Fruit fly (Drosophila melanogaster) whole organism: Measurements from ENCODE around the gene PGAP5.

Experiments
- CG8478 ChIP-seq: fragments of >200 bp; optimal IDR thresholded peaks from 2 replicates; lab custom pipeline; 2018; ENCODE audit warnings: inconsistent platforms
- pan ChIP-seq: fragments of >200 bp; optimal IDR thresholded peaks from 2 replicates; lab custom pipeline; 2017
- psq ChIP-seq: fragments of >200 bp; optimal IDR thresholded peaks from 2 replicates; lab custom pipeline; 2017
- usp ChIP-seq: fragments of >200 bp; optimal IDR thresholded peaks from 2 replicates; lab custom pipeline; 2017; ENCODE audit warnings: missing biosample characterization, missing genetic modification characterization, mixed read lengths

dm6 chr2L:8165800-8166576 is 32.7 kb upstream of the PGAP5 start:
- no peak for TF ChIP-seq pan (lab: Kevin White, UChicago)
- no peak for TF ChIP-seq usp (GFP tag; lab: Kevin White, UChicago)
- no peak for TF ChIP-seq CG8478 (lab: Kevin White, UChicago)
- TF ChIP-seq psq (lab: Kevin White, UChicago): no peak
